Worm (Caenorhabditis elegans) whole organism, midembryonic: ENCODE results near the gene F53A3.7.

ENCODE experiments used
- T22C8.4 ChIP-seq: fragments of 200-800 bp; sonication (Bioruptor generic); IDR thresholded peaks from 2 replicates; pipeline ENCODE4 v1.3.6; 2022; ENCODE audit warnings: missing genetic modification characterization, missing compliant biosample characterization
- flt-1 ChIP-seq: fragments of 200-800 bp; sonication (Bioruptor generic); IDR thresholded peaks from 2 replicates; pipeline ENCODE4 v1.3.6; 2022; ENCODE audit warnings: missing genetic modification characterization, missing compliant biosample characterization
- tab-1 ChIP-seq: fragments of 200-800 bp; sonication (Bioruptor generic); IDR thresholded peaks from 2 replicates; pipeline ENCODE4 v1.3.6; 2022; ENCODE audit warnings: missing genetic modification characterization, missing compliant biosample characterization
- ztf-23 ChIP-seq: fragments of 200-800 bp; sonication (Bioruptor generic); IDR thresholded peaks from 2 replicates; pipeline ENCODE4 v1.3.6; 2022; ENCODE audit warnings: missing genetic modification reagents, missing genetic modification characterization, missing compliant biosample characterization

DNA sequence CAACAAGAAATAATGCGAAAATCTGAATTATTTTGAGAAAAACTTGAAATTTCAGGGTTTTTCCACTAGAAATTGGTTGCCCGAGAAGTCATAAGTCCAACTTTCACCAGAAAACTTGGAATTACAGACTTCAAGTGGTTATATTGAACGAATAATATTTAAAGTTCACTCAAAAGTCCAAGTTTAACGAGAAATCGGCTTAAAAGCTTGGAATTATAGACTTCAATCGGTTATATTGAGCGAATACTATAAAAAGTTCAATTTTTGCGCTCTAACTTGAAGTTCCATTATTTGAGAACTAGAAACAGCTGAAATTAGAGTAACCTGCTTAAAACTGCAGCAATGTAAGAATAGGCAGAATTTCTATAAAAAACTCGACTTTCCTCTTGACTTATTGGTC, 29.2 kb upstream of the F53A3.7 start:
- TF ChIP-seq flt-1: no peak
- no peak for TF ChIP-seq T22C8.4 (GFP tag; lab: Robert Waterston, UW)
- no peak for TF ChIP-seq tab-1
- TF ChIP-seq ztf-23: no peak
